Worm (Caenorhabditis elegans) whole organism, mixed stage, embryonic: ENCODE data around the gene C30B5.17.

Source experiments
- ces-1 ChIP-seq: fragments of 150-350 bp; optimal IDR thresholded peaks from 2 replicates; lab custom pipeline; 2014; ENCODE audit warnings: missing biosample characterization, missing genetic modification reagents, missing genetic modification characterization
- mep-1 ChIP-seq: fragments of 150-350 bp; optimal IDR thresholded peaks from 2 replicates; lab custom pipeline; 2017; ENCODE audit warnings: missing biosample characterization, missing genetic modification reagents, missing genetic modification characterization, inconsistent platforms
- nhr-28 ChIP-seq: fragments of 150-350 bp; optimal IDR thresholded peaks from 2 replicates; lab custom pipeline; 2014; ENCODE audit warnings: missing biosample characterization, missing genetic modification characterization
- ztf-11 ChIP-seq: fragments of 150-350 bp; optimal IDR thresholded peaks from 2 replicates; lab custom pipeline; 2014; ENCODE audit warnings: missing biosample characterization, missing genetic modification characterization

DNA sequence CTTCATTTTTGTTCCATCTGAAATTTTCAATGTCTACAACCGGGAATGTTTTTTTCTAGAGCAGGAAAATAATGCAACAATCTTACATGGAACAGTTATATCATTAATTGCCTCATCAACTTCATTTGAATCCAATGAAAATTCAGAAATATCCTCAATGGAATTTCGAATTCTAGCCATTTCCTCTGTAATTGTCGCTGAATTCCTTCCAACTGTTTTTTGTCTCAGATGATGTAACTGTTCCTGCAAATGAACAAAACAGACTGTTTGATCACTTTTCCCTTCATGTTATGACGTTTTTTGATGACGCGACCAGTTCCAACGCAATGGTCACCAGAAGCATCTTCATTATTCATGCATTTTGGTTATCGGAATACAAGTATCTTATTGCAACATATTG lies 18.7 kb upstream of the C30B5.17 start:
- TF ChIP-seq ztf-11 (tag; lab: Kevin White, UChicago) (no peak), ces-1 (no peak), nhr-28 (tag; lab: Kevin White, UChicago) (no peak), mep-1 (tag; lab: Kevin White, UChicago) (no peak)
